Fruit fly (Drosophila melanogaster) whole organism: Measurements from ENCODE around the gene CG14323.

Source experiments
- EcR ChIP-seq, 2 experiments: fragments of >200 bp; optimal IDR thresholded peaks; 2 replicates each; lab custom pipeline; 2017; ENCODE audit warnings: missing biosample characterization in 2 of 2, missing genetic modification characterization in 2 of 2, missing genetic modification reagents in 2 of 2
- psq ChIP-seq: fragments of >200 bp; optimal IDR thresholded peaks from 2 replicates; lab custom pipeline; 2017

- TF ChIP-seq psq (lab: Kevin White, UChicago) (no peak), EcR (GFP tag; optimal IDR thresholded peaks at IDR 0.05; lab: Kevin White, UChicago) (no peak)
These were observed 48.4 kb upstream of the CG14323 start for dm6 chr3R:17670202-17670856.
